Worm (Caenorhabditis elegans): ENCODE results near the gene tceb-3.

tceb-3 gene

DNA sequence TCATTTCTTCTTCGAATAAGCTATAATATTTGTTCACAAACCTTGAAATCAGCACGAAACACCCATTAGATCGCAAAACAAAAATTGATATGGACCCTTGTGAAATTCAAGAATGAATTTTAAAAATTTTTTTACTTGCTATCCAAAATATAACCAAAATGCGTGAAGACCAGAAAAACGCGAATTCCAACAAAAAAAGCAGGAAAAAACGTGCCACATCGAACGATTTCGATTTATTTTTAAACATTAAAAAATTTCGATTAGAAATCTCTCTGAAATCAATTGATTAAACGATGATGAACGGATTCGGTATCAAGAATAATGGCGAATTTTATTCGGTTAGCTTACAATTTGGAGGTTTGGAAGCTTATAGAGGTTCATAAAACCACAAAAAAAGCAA is at the start of gene tceb-3, which contains the start of gene gskl-1:
TSS of gene tceb-3 (minus strand) at position 101 of the 400 bp plus-strand sequence.
TSS of gene gskl-1 (plus strand) at position 243 of the 400 bp plus-strand sequence.
- TF ChIP-seq ceh-48 (tag; optimal IDR thresholded peaks at IDR 0.05) (no peak), nhr-232 (tag; optimal IDR thresholded peaks at IDR 0.05) (no peak), hlh-13 (GFP tag; optimal IDR thresholded peaks at IDR 0.05) (no peak), ets-4 (tag; optimal IDR thresholded peaks at IDR 0.05) (no peak), tbx-2 (tag; optimal IDR thresholded peaks at IDR 0.05) (no peak), fkh-6 (tag; optimal IDR thresholded peaks at IDR 0.05) (no peak), ceh-31 (tag; optimal IDR thresholded peaks at IDR 0.05) (no peak), ceh-2 (tag; optimal IDR thresholded peaks at IDR 0.05) (no peak), hlh-8 (tag; optimal IDR thresholded peaks at IDR 0.05) (no peak), T23F11.4 (GFP tag; optimal IDR thresholded peaks at IDR 0.05) (no peak), pha-2 (tag; optimal IDR thresholded peaks at IDR 0.05) (no peak), che-1 (tag; optimal IDR thresholded peaks at IDR 0.05) (no peak), fax-1 (tag; optimal IDR thresholded peaks at IDR 0.05) (no peak), C38D4.7 (GFP tag; optimal IDR thresholded peaks at IDR 0.05) (no peak), ttx-3 (tag; optimal IDR thresholded peaks at IDR 0.05) (no peak), sox-4 (tag; optimal IDR thresholded peaks at IDR 0.05) (no peak), sox-2 (GFP tag; IDR thresholded peaks at IDR 0.05) (no peak)

DNA sequence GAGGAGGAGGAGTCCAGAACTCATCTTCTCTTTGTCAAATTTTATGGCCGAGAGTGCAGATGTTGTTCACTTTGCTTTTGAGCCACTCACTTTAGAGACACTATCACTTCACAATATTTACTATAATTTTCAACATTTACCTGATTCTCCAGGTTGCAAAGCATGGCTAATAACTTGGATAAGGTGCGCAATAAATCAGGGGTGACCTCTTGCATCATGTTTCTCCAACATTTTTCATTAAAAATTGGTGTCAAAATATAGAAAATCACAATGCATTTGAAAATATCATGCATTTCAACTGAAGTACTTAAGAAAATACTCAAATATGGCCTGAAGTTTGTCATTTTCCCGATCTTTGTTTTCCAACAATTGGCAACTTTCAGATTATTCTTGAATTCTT is 48.4 kb upstream of the tceb-3 start:
- TF ChIP-seq nhr-232 (tag; optimal IDR thresholded peaks at IDR 0.05) (no peak), nfya-1 (tag; optimal IDR thresholded peaks at IDR 0.05) (no peak), npax-4 (tag; optimal IDR thresholded peaks at IDR 0.05) (no peak), hlh-6 (tag; optimal IDR thresholded peaks at IDR 0.05) (no peak), ceh-24 (tag; optimal IDR thresholded peaks at IDR 0.05) (no peak), sdc-2 (tag; optimal IDR thresholded peaks at IDR 0.05) (no peak), ama-1 (optimal IDR thresholded peaks at IDR 0.05) (no peak), ceh-48 (tag; optimal IDR thresholded peaks at IDR 0.05) (no peak)

DNA sequence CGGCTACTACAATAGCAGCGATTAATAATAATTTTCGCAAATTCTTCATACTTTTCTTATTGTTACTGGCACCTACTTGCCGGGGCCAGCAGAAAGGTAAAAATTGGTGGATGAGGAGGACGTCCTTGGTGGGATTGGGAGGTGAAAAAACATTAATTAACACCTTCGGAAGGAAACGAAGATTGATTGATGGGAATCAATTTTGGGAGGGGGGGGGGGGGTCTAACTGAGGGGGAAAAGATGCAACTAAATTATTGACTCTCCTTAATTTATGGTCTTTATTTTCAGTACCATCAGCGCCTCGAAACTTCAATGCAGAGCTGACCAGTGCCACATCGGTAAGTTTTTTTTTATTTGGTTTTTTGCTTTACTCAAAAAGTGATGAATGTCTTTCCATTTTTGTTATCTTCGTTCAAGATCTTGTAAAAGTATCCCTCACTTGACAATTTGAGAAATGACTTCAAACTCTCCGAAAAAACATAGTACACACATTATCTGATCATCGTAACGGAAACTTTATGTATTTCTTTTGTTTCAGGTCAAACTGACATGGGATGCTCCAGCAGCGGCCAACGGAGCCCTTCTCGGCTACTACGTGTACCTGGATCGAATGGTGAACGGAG is 46.5 kb upstream of the tceb-3 start:
- TF ChIP-seq ceh-45 (GFP tag; IDR thresholded peaks at IDR 0.05) = no peak
- TF ChIP-seq K09A11.1 (tag; optimal IDR thresholded peaks at IDR 0.05; ENCODE audit: insufficient read depth) = no peak
- no peak for TF ChIP-seq unc-55 (GFP tag; optimal IDR thresholded peaks at IDR 0.05)
- TF ChIP-seq pha-4 (tag; optimal IDR thresholded peaks at IDR 0.05) = no peak
- TF ChIP-seq elt-4 (tag; optimal IDR thresholded peaks at IDR 0.05) = no peak
- TF ChIP-seq sox-4 (tag; optimal IDR thresholded peaks at IDR 0.05) = no peak
- TF ChIP-seq C38D4.7 (GFP tag; optimal IDR thresholded peaks at IDR 0.05) = no peak
- TF ChIP-seq zip-5 (tag; optimal IDR thresholded peaks at IDR 0.05) = no peak
- TF ChIP-seq ceh-18 (tag; optimal IDR thresholded peaks at IDR 0.05) = no peak
- TF ChIP-seq npax-4 (tag; optimal IDR thresholded peaks at IDR 0.05) = no peak
- TF ChIP-seq pha-2 (tag; optimal IDR thresholded peaks at IDR 0.05) = no peak
- no peak for TF ChIP-seq hlh-15 (tag; optimal IDR thresholded peaks at IDR 0.05)

DNA sequence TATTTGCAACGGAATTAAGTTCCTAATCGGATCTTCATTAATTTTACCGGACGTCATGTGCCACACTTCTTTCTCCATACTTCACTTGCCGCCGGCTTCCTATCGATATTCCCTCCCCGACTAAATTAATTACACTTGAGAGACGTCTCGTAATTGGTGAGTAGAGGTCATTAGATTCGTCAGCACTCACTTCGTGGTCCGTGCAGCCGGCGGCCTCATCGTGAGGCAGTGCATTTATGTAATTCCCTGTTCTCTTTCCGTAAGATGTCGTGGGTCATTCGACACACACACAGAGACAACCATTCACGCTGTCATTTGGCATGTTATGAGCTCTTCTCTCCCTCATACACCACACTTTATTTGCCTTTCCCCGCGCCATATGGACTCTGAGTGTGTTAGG is 43.4 kb upstream of the tceb-3 start:
- TF ChIP-seq ceh-14 (tag; optimal IDR thresholded peaks at IDR 0.05) (peak; percentile 66), C38D4.7 (GFP tag; optimal IDR thresholded peaks at IDR 0.05) (no peak), T23F11.4 (GFP tag; optimal IDR thresholded peaks at IDR 0.05) (no peak), unc-42 (tag; optimal IDR thresholded peaks at IDR 0.05) (peak; percentile 99), ceh-34 (tag; optimal IDR thresholded peaks at IDR 0.05) (no peak), ztf-16 (tag; optimal IDR thresholded peaks at IDR 0.05) (no peak), hlh-30 (tag; optimal IDR thresholded peaks at IDR 0.05; ENCODE audit: insufficient read depth) (no peak), fax-1 (tag; optimal IDR thresholded peaks at IDR 0.05) (no peak), ceh-48 (tag; optimal IDR thresholded peaks at IDR 0.05) (peak; percentile 2), hlh-6 (tag; optimal IDR thresholded peaks at IDR 0.05) (no peak), ceh-31 (tag; optimal IDR thresholded peaks at IDR 0.05) (peak; percentile 74), tbx-2 (tag; optimal IDR thresholded peaks at IDR 0.05) (peak; percentile 52), ama-1 (optimal IDR thresholded peaks at IDR 0.05) (no peak), pat-9 (tag; optimal IDR thresholded peaks at IDR 0.05) (no peak), ceh-19 (GFP tag; optimal IDR thresholded peaks at IDR 0.05) (no peak), ceh-24 (tag; optimal IDR thresholded peaks at IDR 0.05) (no peak), fkh-6 (tag; optimal IDR thresholded peaks at IDR 0.05) (no peak), K02D7.2 (tag; optimal IDR thresholded peaks at IDR 0.05) (no peak), ttx-3 (tag; optimal IDR thresholded peaks at IDR 0.05) (peak; percentile 39)
